Worm (Caenorhabditis elegans) whole organism, early embryonic: ENCODE data around the gene nep-17.
A peak's percentile ranks its signal among the peaks of the same experiment; 100 is the strongest.

Experiments
- B0310.2 ChIP-seq: sonication (generic microtip); optimal IDR thresholded peaks from 2 replicates; lab custom pipeline; 2016; ENCODE audit warnings: mild to moderate bottlenecking, missing genetic modification characterization, missing compliant biosample characterization
- F13C5.2 ChIP-seq: sonication (generic microtip); optimal IDR thresholded peaks from 2 replicates; lab custom pipeline; 2017; ENCODE audit warnings: mild to moderate bottlenecking, missing genetic modification characterization, inconsistent platforms, missing compliant biosample characterization
- aly-1 ChIP-seq: sonication (generic microtip); optimal IDR thresholded peaks from 2 replicates; lab custom pipeline; 2016; ENCODE audit warnings: missing genetic modification characterization, missing compliant biosample characterization
- ama-1 ChIP-seq: fragments of 150-350 bp; optimal IDR thresholded peaks from 2 replicates; lab custom pipeline; 2014
- ceh-13 ChIP-seq: fragments of 200-800 bp; sonication (Bioruptor generic); optimal IDR thresholded peaks from 2 replicates; lab custom pipeline; 2018; ENCODE audit warnings: mild to moderate bottlenecking, missing genetic modification characterization, missing compliant biosample characterization
- ceh-36 ChIP-seq: sonication (generic microtip); optimal IDR thresholded peaks from 2 replicates; lab custom pipeline; 2016; ENCODE audit warnings: missing genetic modification characterization, inconsistent platforms, missing compliant biosample characterization
- ets-7 ChIP-seq: sonication (generic microtip); optimal IDR thresholded peaks from 2 replicates; lab custom pipeline; 2016; ENCODE audit warnings: missing genotype, missing genetic modification characterization, missing compliant biosample characterization
- flt-1 ChIP-seq: fragments of 200-800 bp; sonication (Bioruptor generic); IDR thresholded peaks from 2 replicates; pipeline ENCODE4 v1.3.6; 2022; ENCODE audit warnings: missing genetic modification characterization, missing compliant biosample characterization
- hmg-4 ChIP-seq: fragments of 200-800 bp; sonication (Bioruptor generic); optimal IDR thresholded peaks from 2 replicates; lab custom pipeline; 2018; ENCODE audit warnings: mild to moderate bottlenecking, missing genetic modification characterization, missing compliant biosample characterization
- scrt-1 ChIP-seq: fragments of 200-800 bp; sonication (Bioruptor generic); IDR thresholded peaks from 2 replicates; pipeline ENCODE4 v1.3.6; 2022; ENCODE audit warnings: missing genetic modification characterization, missing compliant biosample characterization
- sea-1 ChIP-seq: fragments of 200-800 bp; sonication (Bioruptor generic); conservative IDR thresholded peaks from 2 replicates; pipeline ENCODE4 v1.3.6; 2022; ENCODE audit warnings: missing genetic modification characterization, missing compliant biosample characterization
- tbx-11 ChIP-seq: fragments of 200-800 bp; sonication (Bioruptor generic); IDR thresholded peaks from 2 replicates; pipeline ENCODE4 v1.3.6; 2022; ENCODE audit warnings: missing genetic modification characterization, missing compliant biosample characterization
- tbx-37 ChIP-seq: fragments of 200-800 bp; sonication (Bioruptor generic); conservative IDR thresholded peaks from 2 replicates; pipeline ENCODE4 v1.3.6; 2022; ENCODE audit warnings: missing genetic modification reagents, missing genetic modification characterization, missing compliant biosample characterization
- tra-4 ChIP-seq: sonication (generic microtip); optimal IDR thresholded peaks from 2 replicates; lab custom pipeline; 2017; ENCODE audit warnings: missing genetic modification characterization, missing compliant biosample characterization

- TF ChIP-seq ama-1 (lab: Kevin White, UChicago) (peak; percentile 61), sea-1 (GFP tag; lab: Robert Waterston, UW) (no peak), hmg-4 (peak; percentile 8), B0310.2 (tag; lab: Kevin White, UChicago) (no peak), ceh-13 (no peak), flt-1 (GFP tag; lab: Robert Waterston, UW) (no peak), tra-4 (tag; lab: Kevin White, UChicago) (no peak), ceh-36 (tag; lab: Kevin White, UChicago) (no peak), scrt-1 (no peak), ets-7 (no peak), tbx-37 (GFP tag; lab: Robert Waterston, UW) (no peak), aly-1 (tag; lab: Kevin White, UChicago) (no peak), F13C5.2 (tag; lab: Kevin White, UChicago) (no peak), tbx-11 (no peak)
Measured at ce11 chrII:13521977-13522404, 14.4 kb downstream of the nep-17 start.
